Worm (Caenorhabditis elegans) whole organism, young adult: ENCODE measurements around the gene srx-125.

Experiments used
- B0035.1 ChIP-seq: sonication (generic microtip); optimal IDR thresholded peaks from 2 replicates; lab custom pipeline; 2016; ENCODE audit warnings: missing genetic modification characterization, mild to moderate bottlenecking, missing compliant biosample characterization, missing genotype, missing genetic modification reagents
- F23B12.7 ChIP-seq: sonication (generic microtip); optimal IDR thresholded peaks from 2 replicates; lab custom pipeline; 2017; ENCODE audit warnings: missing genetic modification characterization, mild to moderate bottlenecking, missing compliant biosample characterization, antibody characterized with exemption, moderate library complexity; ENCODE audit not compliant: insufficient read depth
- F52B5.7 ChIP-seq: sonication (generic microtip); optimal IDR thresholded peaks from 2 replicates; lab custom pipeline; 2016; ENCODE audit warnings: mild to moderate bottlenecking, missing genetic modification characterization, missing compliant biosample characterization
- Y53F4B.3 ChIP-seq: fragments of 200-800 bp; sonication (Bioruptor generic); IDR thresholded peaks from 2 replicates; pipeline ENCODE4 v1.3.6; 2022; ENCODE audit warnings: missing genetic modification reagents, missing genetic modification characterization, missing compliant biosample characterization
- atf-7 ChIP-seq: sonication (generic microtip); optimal IDR thresholded peaks from 2 replicates; lab custom pipeline; 2017; ENCODE audit warnings: mild to moderate bottlenecking, missing genetic modification characterization, missing compliant biosample characterization
- attf-3 ChIP-seq: fragments of 200-800 bp; sonication (Bioruptor generic); conservative IDR thresholded peaks from 2 replicates; pipeline ENCODE4 v1.3.6; 2022; ENCODE audit warnings: missing genetic modification reagents, missing genetic modification characterization, missing compliant biosample characterization
- ceh-27 ChIP-seq: fragments of 200-800 bp; sonication (Bioruptor generic); optimal IDR thresholded peaks from 2 replicates; lab custom pipeline; 2018; ENCODE audit warnings: mild to moderate bottlenecking, missing genetic modification characterization, moderate library complexity, missing compliant biosample characterization
- ceh-79 ChIP-seq: sonication (generic microtip); optimal IDR thresholded peaks from 2 replicates; lab custom pipeline; 2017; ENCODE audit warnings: mild to moderate bottlenecking, missing genetic modification characterization, missing compliant biosample characterization
- chd-7 ChIP-seq: sonication (generic microtip); optimal IDR thresholded peaks from 2 replicates; lab custom pipeline; 2016; ENCODE audit warnings: mild to moderate bottlenecking, missing genetic modification characterization, moderate library complexity, missing compliant biosample characterization
- die-1 ChIP-seq: sonication (generic microtip); optimal IDR thresholded peaks from 2 replicates; lab custom pipeline; 2016; ENCODE audit warnings: missing genotype, mild to moderate bottlenecking, missing genetic modification characterization, missing compliant biosample characterization
- dpff-1 ChIP-seq: sonication (generic microtip); optimal IDR thresholded peaks from 2 replicates; lab custom pipeline; 2017; ENCODE audit warnings: mild to moderate bottlenecking, missing genetic modification characterization, missing compliant biosample characterization
- ets-4 ChIP-seq: fragments of 200-800 bp; sonication (Bioruptor generic); optimal IDR thresholded peaks from 2 replicates; lab custom pipeline; 2018; ENCODE audit warnings: mild to moderate bottlenecking, missing genetic modification characterization, missing compliant biosample characterization
- hlh-26 ChIP-seq: fragments of 200-800 bp; sonication (Bioruptor generic); conservative IDR thresholded peaks from 2 replicates; pipeline ENCODE4 v1.3.6; 2022; ENCODE audit warnings: missing genetic modification reagents, missing genetic modification characterization, missing compliant biosample characterization
- hmg-1.2 ChIP-seq: fragments of 200-800 bp; sonication (Bioruptor generic); IDR thresholded peaks from 2 replicates; pipeline ENCODE4 v1.3.6; 2022; ENCODE audit warnings: missing genetic modification reagents, missing genetic modification characterization, missing compliant biosample characterization
- hrde-1 ChIP-seq: sonication (generic microtip); optimal IDR thresholded peaks from 2 replicates; lab custom pipeline; 2016; ENCODE audit warnings: missing genetic modification characterization, mild to moderate bottlenecking, missing compliant biosample characterization, moderate library complexity, missing genotype, missing genetic modification reagents, borderline replicate concordance
- lin-35 ChIP-seq, 3 experiments: fragments of 150-350 bp in 2 of 3; sonication (generic microtip) in 1 of 3; optimal IDR thresholded peaks; 2 replicates each; lab custom pipeline; 2014 to 2018; ENCODE audit warnings: missing biosample characterization in 3 of 3, missing genetic modification characterization in 3 of 3, missing genetic modification reagents in 3 of 3
- lsl-1 ChIP-seq: fragments of 200-800 bp; sonication (Bioruptor generic); optimal IDR thresholded peaks from 2 replicates; lab custom pipeline; 2018; ENCODE audit warnings: mild to moderate bottlenecking, missing genetic modification characterization, moderate library complexity, missing compliant biosample characterization
- madf-10 ChIP-seq: sonication (generic microtip); optimal IDR thresholded peaks from 2 replicates; lab custom pipeline; 2016; ENCODE audit warnings: mild to moderate bottlenecking, missing genetic modification characterization, missing compliant biosample characterization
- madf-3 ChIP-seq: fragments of 200-800 bp; sonication (Bioruptor generic); IDR thresholded peaks from 2 replicates; pipeline ENCODE4 v1.3.6; 2022; ENCODE audit warnings: missing genetic modification reagents, missing genetic modification characterization, missing compliant biosample characterization
- madf-6 ChIP-seq: fragments of 200-800 bp; sonication (Bioruptor generic); IDR thresholded peaks from 2 replicates; pipeline ENCODE4 v1.3.6; 2022; ENCODE audit warnings: missing genetic modification reagents, missing genetic modification characterization, missing compliant biosample characterization
- madf-8 ChIP-seq: fragments of 200-800 bp; sonication (Bioruptor generic); conservative IDR thresholded peaks from 2 replicates; pipeline ENCODE4 v1.3.6; 2022; ENCODE audit warnings: missing genetic modification reagents, missing genetic modification characterization, missing compliant biosample characterization
- nhr-179 ChIP-seq: sonication (generic microtip); optimal IDR thresholded peaks from 2 replicates; lab custom pipeline; 2016; ENCODE audit warnings: mild to moderate bottlenecking, missing genetic modification characterization, missing compliant biosample characterization
- nhr-90 ChIP-seq: sonication (generic microtip); optimal IDR thresholded peaks from 2 replicates; lab custom pipeline; 2016; ENCODE audit warnings: missing genotype, mild to moderate bottlenecking, missing genetic modification characterization, missing compliant biosample characterization
- pbrm-1 ChIP-seq: fragments of 200-800 bp; sonication (Bioruptor generic); IDR thresholded peaks from 2 replicates; pipeline ENCODE4 v1.3.6; 2022; ENCODE audit warnings: missing genetic modification reagents, missing genetic modification characterization, missing compliant biosample characterization
- rcor-1 ChIP-seq: fragments of 200-800 bp; sonication (Bioruptor generic); IDR thresholded peaks from 2 replicates; pipeline ENCODE4 v1.3.6; 2022; ENCODE audit warnings: missing genetic modification reagents, missing genetic modification characterization, missing compliant biosample characterization
- snpc-1.3 ChIP-seq: sonication (generic microtip); optimal IDR thresholded peaks from 2 replicates; lab custom pipeline; 2017; ENCODE audit warnings: missing genetic modification characterization, mild to moderate bottlenecking, missing compliant biosample characterization, antibody characterized with exemption, moderate library complexity, missing genotype, missing genetic modification reagents; ENCODE audit not compliant: insufficient read depth
- snpc-3.4 ChIP-seq: sonication (generic microtip); optimal IDR thresholded peaks from 2 replicates; lab custom pipeline; 2017; ENCODE audit warnings: missing genetic modification characterization, mild to moderate bottlenecking, missing compliant biosample characterization, antibody characterized with exemption, moderate library complexity, missing genotype, missing genetic modification reagents
- somi-1 ChIP-seq: fragments of 200-800 bp; sonication (Bioruptor generic); optimal IDR thresholded peaks from 2 replicates; lab custom pipeline; 2018; ENCODE audit warnings: mild to moderate bottlenecking, missing genetic modification characterization, missing compliant biosample characterization
- tlf-1 ChIP-seq: fragments of 200-800 bp; sonication (Bioruptor generic); optimal IDR thresholded peaks from 2 replicates; lab custom pipeline; 2018; ENCODE audit warnings: mild to moderate bottlenecking, missing genetic modification characterization, missing compliant biosample characterization
- xnd-1 ChIP-seq: sonication (generic microtip); optimal IDR thresholded peaks from 2 replicates; lab custom pipeline; 2016; ENCODE audit warnings: missing genotype, missing genetic modification reagents, missing genetic modification characterization, missing compliant biosample characterization
- zfh-2 ChIP-seq: fragments of 200-800 bp; sonication (Bioruptor generic); conservative IDR thresholded peaks from 2 replicates; pipeline ENCODE4 v1.3.6; 2022; ENCODE audit warnings: missing genetic modification reagents, missing genetic modification characterization, missing compliant biosample characterization
- ztf-22 ChIP-seq: fragments of 200-800 bp; sonication (Bioruptor generic); optimal IDR thresholded peaks from 2 replicates; lab custom pipeline; 2018; ENCODE audit warnings: mild to moderate bottlenecking, missing genetic modification characterization, moderate library complexity, missing compliant biosample characterization
- ztf-26 ChIP-seq: sonication (generic microtip); optimal IDR thresholded peaks from 2 replicates; lab custom pipeline; 2017; ENCODE audit warnings: missing genetic modification characterization, missing compliant biosample characterization
- ztf-6 ChIP-seq: fragments of 200-800 bp; sonication (Bioruptor generic); IDR thresholded peaks from 2 replicates; pipeline ENCODE4 v1.3.6; 2022; ENCODE audit warnings: missing genetic modification reagents, missing genetic modification characterization, missing compliant biosample characterization

The srx-125 gene

ce11 chrV:13394968-13395367 lies 27.8 kb downstream of the srx-125 start:
- 0 out of 2 replicates have a peak, but pooled peaks have one; percentile 29 for TF ChIP-seq pbrm-1 (GFP tag; lab: Robert Waterston, UW)
- no peak for TF ChIP-seq hmg-1.2 (GFP tag; lab: Robert Waterston, UW)
- TF ChIP-seq, all 124 proteins: peak for 1

ce11 chrV:13396426-13396825 lies 29.3 kb downstream of the srx-125 start:
- TF ChIP-seq rcor-1 (GFP tag; lab: Robert Waterston, UW): 0 out of 2 replicates have a peak, but pooled peaks have one; percentile 16
- TF ChIP-seq atf-7 (tag; lab: Kevin White, UChicago): no peak
- no peak for TF ChIP-seq dpff-1 (tag; lab: Kevin White, UChicago)
- TF ChIP-seq ztf-6 (GFP tag; lab: Robert Waterston, UW): no peak
- TF ChIP-seq snpc-3.4 (tag; lab: Kevin White, UChicago): no peak
- peak; percentile 59 for TF ChIP-seq somi-1 (GFP tag; lab: Kevin White, UChicago)
- peak; percentile 80 for TF ChIP-seq ceh-27 (GFP tag; lab: Kevin White, UChicago)
- no peak for TF ChIP-seq nhr-179 (tag; lab: Kevin White, UChicago)
- peak; percentile 67 for TF ChIP-seq zfh-2 (GFP tag; lab: Robert Waterston, UW)
- TF ChIP-seq Y53F4B.3 (GFP tag; lab: Robert Waterston, UW): no peak
- peak; percentile 8 for TF ChIP-seq ceh-79 (tag; lab: Kevin White, UChicago)
- TF ChIP-seq xnd-1 (tag; lab: Kevin White, UChicago): no peak
- TF ChIP-seq madf-10: no peak
- no peak for TF ChIP-seq die-1 (tag; lab: Kevin White, UChicago)
- TF ChIP-seq F23B12.7 (tag; lab: Kevin White, UChicago): no peak
- TF ChIP-seq hlh-26: no peak
- TF ChIP-seq madf-3 (GFP tag; lab: Robert Waterston, UW): no peak
- TF ChIP-seq, all 124 proteins: peak for 5

- TF ChIP-seq ets-4 (GFP tag; lab: Kevin White, UChicago) (no peak), chd-7 (no peak), nhr-90 (tag; lab: Kevin White, UChicago) (no peak), tlf-1 (GFP tag; lab: Kevin White, UChicago) (no peak)
Measured at ce11 chrV:13401669-13402068, 34.5 kb downstream of the srx-125 start.

ce11 chrV:13402524-13402923 lies 35.4 kb downstream of the srx-125 start:
- no peak for TF ChIP-seq B0035.1
- TF ChIP-seq somi-1 (GFP tag; lab: Kevin White, UChicago): peak; percentile 24

- TF ChIP-seq F52B5.7 (no peak), snpc-1.3 (tag; lab: Kevin White, UChicago) (no peak), madf-6 (GFP tag; lab: Robert Waterston, UW) (peak; percentile 73), lsl-1 (GFP tag; lab: Kevin White, UChicago) (peak; percentile 49), lin-35 (GFP tag; optimal IDR thresholded peaks at IDR 0.05; lab: Kevin White, UChicago) (no peak), hrde-1 (no peak), madf-8 (peak; percentile 60), ztf-22 (GFP tag; lab: Kevin White, UChicago) (no peak), ztf-26 (tag; lab: Kevin White, UChicago) (no peak), attf-3 (GFP tag; lab: Robert Waterston, UW) (peak; percentile 89)
- TF ChIP-seq, all 124 proteins: peak for 4
Measured at ce11 chrV:13406032-13406431, 38.9 kb downstream of the srx-125 start, which contains the start of gene cutl-1. TSS of gene cutl-1 (minus strand) at chrV:13406114.
